Worm (Caenorhabditis elegans) whole organism, L2 larva: ENCODE measurements around the gene C25D7.10.
A peak's percentile ranks its signal among the peaks of the same experiment; 100 is the strongest.

Experiments
- C34F6.9 ChIP-seq: fragments of 150-350 bp; optimal IDR thresholded peaks from 2 replicates; lab custom pipeline; 2014; ENCODE audit warnings: missing biosample characterization, missing genetic modification characterization
- F13H6.1 ChIP-seq: sonication (generic microtip); optimal IDR thresholded peaks from 2 replicates; lab custom pipeline; 2016; ENCODE audit warnings: missing genetic modification characterization, missing compliant biosample characterization
- R02D3.7 ChIP-seq: fragments of 150-350 bp; optimal IDR thresholded peaks from 2 replicates; lab custom pipeline; 2014; ENCODE audit warnings: missing biosample characterization, missing genetic modification characterization
- Y55F3AM.14 ChIP-seq: fragments of 200-800 bp; sonication (Bioruptor generic); optimal IDR thresholded peaks from 2 replicates; lab custom pipeline; 2018; ENCODE audit warnings: mild to moderate bottlenecking, missing genetic modification characterization, missing compliant biosample characterization
- ZK546.5 ChIP-seq: sonication (generic microtip); optimal IDR thresholded peaks from 2 replicates; lab custom pipeline; 2017; ENCODE audit warnings: missing biosample characterization, missing genetic modification characterization
- alr-1 ChIP-seq: fragments of 150-350 bp; optimal IDR thresholded peaks from 2 replicates; lab custom pipeline; 2014; ENCODE audit warnings: missing biosample characterization, missing genetic modification characterization
- aly-2 ChIP-seq: fragments of 150-350 bp; optimal IDR thresholded peaks from 2 replicates; lab custom pipeline; 2014; ENCODE audit warnings: missing biosample characterization, missing genetic modification characterization
- ama-1 ChIP-seq: fragments of 150-350 bp; optimal IDR thresholded peaks from 2 replicates; lab custom pipeline; 2018; ENCODE audit warnings: inconsistent platforms
- blmp-1 ChIP-seq: sonication (generic microtip); optimal IDR thresholded peaks from 2 replicates; lab custom pipeline; 2017; ENCODE audit warnings: missing genetic modification characterization, mild to moderate bottlenecking, missing compliant biosample characterization, antibody characterized with exemption, moderate library complexity; ENCODE audit not compliant: insufficient read depth
- ceh-16 ChIP-seq: fragments of 150-350 bp; optimal IDR thresholded peaks from 2 replicates; lab custom pipeline; 2014; ENCODE audit warnings: missing biosample characterization, missing genetic modification characterization
- ceh-82 ChIP-seq: fragments of 150-350 bp; optimal IDR thresholded peaks from 2 replicates; lab custom pipeline; 2014; ENCODE audit warnings: missing biosample characterization, missing genetic modification characterization
- crh-2 ChIP-seq: sonication (generic microtip); optimal IDR thresholded peaks from 2 replicates; lab custom pipeline; 2017; ENCODE audit warnings: missing biosample characterization, missing genetic modification characterization
- dmd-4 ChIP-seq: sonication (generic microtip); optimal IDR thresholded peaks from 2 replicates; lab custom pipeline; 2017; ENCODE audit warnings: missing biosample characterization, missing genetic modification characterization
- egl-27 ChIP-seq: sonication (generic microtip); optimal IDR thresholded peaks from 3 replicates; lab custom pipeline; 2017; ENCODE audit warnings: missing biosample characterization, missing genetic modification reagents, missing genetic modification characterization
- elt-1 ChIP-seq: fragments of 150-350 bp; optimal IDR thresholded peaks from 2 replicates; lab custom pipeline; 2014; ENCODE audit warnings: missing biosample characterization, missing genetic modification characterization
- elt-3 ChIP-seq: sonication (generic microtip); optimal IDR thresholded peaks from 2 replicates; lab custom pipeline; 2017; ENCODE audit warnings: missing biosample characterization, missing genetic modification characterization
- fos-1 ChIP-seq: fragments of 150-350 bp; optimal IDR thresholded peaks from 2 replicates; lab custom pipeline; 2014; ENCODE audit warnings: missing biosample characterization, missing genetic modification characterization
- gmeb-1 ChIP-seq: fragments of 150-350 bp; optimal IDR thresholded peaks from 2 replicates; lab custom pipeline; 2014; ENCODE audit warnings: missing biosample characterization, missing genetic modification characterization
- lin-11 ChIP-seq: fragments of 150-350 bp; sonication (generic microtip); optimal IDR thresholded peaks from 2 replicates; lab custom pipeline; 2014; ENCODE audit warnings: missing biosample characterization, missing genetic modification characterization, inconsistent platforms, mixed read lengths
- lin-13 ChIP-seq: fragments of 150-350 bp; optimal IDR thresholded peaks from 2 replicates; lab custom pipeline; 2014; ENCODE audit warnings: missing biosample characterization, missing genetic modification reagents, missing genetic modification characterization
- lin-39 ChIP-seq: fragments of 150-350 bp; optimal IDR thresholded peaks from 2 replicates; lab custom pipeline; 2014; ENCODE audit warnings: missing biosample characterization, missing genetic modification reagents, missing genetic modification characterization
- lsy-2 ChIP-seq, 2 experiments: fragments of 150-350 bp in 1 of 2; sonication (generic microtip) in 1 of 2; optimal IDR thresholded peaks; 2 replicates each; lab custom pipeline; 2014 to 2017; ENCODE audit warnings: missing biosample characterization in 2 of 2, missing genetic modification characterization in 2 of 2
- mab-5 ChIP-seq: fragments of 150-350 bp; optimal IDR thresholded peaks from 2 replicates; lab custom pipeline; 2014; ENCODE audit warnings: missing biosample characterization, missing genetic modification characterization
- mbf-1 ChIP-seq: sonication (generic microtip); optimal IDR thresholded peaks from 2 replicates; lab custom pipeline; 2017; ENCODE audit warnings: missing biosample characterization, missing genetic modification characterization
- mdl-1 ChIP-seq, 2 experiments: fragments of 150-350 bp in 1 of 2; sonication (generic microtip) in 1 of 2; optimal IDR thresholded peaks; 2 replicates each; lab custom pipeline; 2017; ENCODE audit warnings: missing biosample characterization in 2 of 2, missing genetic modification characterization in 2 of 2
- nhr-10 ChIP-seq: sonication (generic microtip); optimal IDR thresholded peaks from 2 replicates; lab custom pipeline; 2017; ENCODE audit warnings: missing biosample characterization, missing genetic modification characterization
- nhr-11 ChIP-seq: fragments of 150-350 bp; optimal IDR thresholded peaks from 2 replicates; lab custom pipeline; 2014; ENCODE audit warnings: missing biosample characterization, missing genetic modification characterization
- nhr-12 ChIP-seq: fragments of 150-350 bp; optimal IDR thresholded peaks from 2 replicates; lab custom pipeline; 2014; ENCODE audit warnings: missing biosample characterization, missing genetic modification characterization
- nhr-129 ChIP-seq: fragments of 150-350 bp; optimal IDR thresholded peaks from 2 replicates; lab custom pipeline; 2014; ENCODE audit warnings: missing biosample characterization, missing genetic modification characterization
- nhr-21 ChIP-seq: fragments of 150-350 bp; optimal IDR thresholded peaks from 2 replicates; lab custom pipeline; 2014; ENCODE audit warnings: missing biosample characterization, missing genetic modification characterization
- nhr-23 ChIP-seq: fragments of 150-350 bp; optimal IDR thresholded peaks from 2 replicates; lab custom pipeline; 2014; ENCODE audit warnings: missing biosample characterization, missing genetic modification reagents, missing genetic modification characterization
- nhr-237 ChIP-seq: fragments of 150-350 bp; optimal IDR thresholded peaks from 2 replicates; lab custom pipeline; 2014; ENCODE audit warnings: missing biosample characterization, missing genetic modification characterization
- nhr-25 ChIP-seq: fragments of 150-350 bp; sonication (generic microtip); optimal IDR thresholded peaks from 3 replicates; lab custom pipeline; 2014; ENCODE audit warnings: missing biosample characterization, missing genetic modification characterization
- nhr-6 ChIP-seq: fragments of 150-350 bp; optimal IDR thresholded peaks from 2 replicates; lab custom pipeline; 2014; ENCODE audit warnings: missing biosample characterization, missing genetic modification characterization
- nhr-77 ChIP-seq: fragments of 150-350 bp; optimal IDR thresholded peaks from 2 replicates; lab custom pipeline; 2014; ENCODE audit warnings: missing biosample characterization, missing genetic modification characterization
- peb-1 ChIP-seq: fragments of 150-350 bp; optimal IDR thresholded peaks from 2 replicates; lab custom pipeline; 2014; ENCODE audit warnings: missing biosample characterization, missing genetic modification characterization
- sem-4 ChIP-seq: fragments of 150-350 bp; optimal IDR thresholded peaks from 2 replicates; lab custom pipeline; 2014; ENCODE audit warnings: missing biosample characterization, missing genetic modification reagents, missing genetic modification characterization
- skn-1 ChIP-seq: sonication (generic microtip); optimal IDR thresholded peaks from 2 replicates; lab custom pipeline; 2017; ENCODE audit warnings: missing biosample characterization, missing genetic modification characterization
- sma-3 ChIP-seq: sonication (generic microtip); optimal IDR thresholded peaks from 2 replicates; lab custom pipeline; 2016; ENCODE audit warnings: missing genetic modification reagents, missing genetic modification characterization, missing compliant biosample characterization
- sma-9 ChIP-seq, 2 experiments: fragments of 150-350 bp in 1 of 2; sonication (generic microtip) in 1 of 2; optimal IDR thresholded peaks; 2 replicates each; lab custom pipeline; 2014 to 2016; ENCODE audit warnings: missing genetic modification characterization in 2 of 2, mild to moderate bottlenecking in 1 of 2, missing biosample characterization in 1 of 2, missing compliant biosample characterization in 1 of 2, missing genetic modification reagents in 1 of 2, moderate library complexity in 1 of 2
- snpc-4 ChIP-seq: fragments of 150-350 bp; optimal IDR thresholded peaks from 2 replicates; lab custom pipeline; 2014; ENCODE audit warnings: missing biosample characterization, missing genetic modification characterization
- unc-39 ChIP-seq: fragments of 150-350 bp; optimal IDR thresholded peaks from 2 replicates; lab custom pipeline; 2014; ENCODE audit warnings: missing biosample characterization, missing genetic modification characterization
- unc-55 ChIP-seq: fragments of 150-350 bp; sonication (generic microtip); optimal IDR thresholded peaks from 3 replicates; lab custom pipeline; 2014; ENCODE audit warnings: missing biosample characterization, missing genetic modification reagents, missing genetic modification characterization
- unc-62 ChIP-seq: fragments of 150-350 bp; optimal IDR thresholded peaks from 2 replicates; lab custom pipeline; 2014; ENCODE audit warnings: missing biosample characterization, missing genetic modification reagents, missing genetic modification characterization
- zag-1 ChIP-seq: fragments of 150-350 bp; optimal IDR thresholded peaks from 2 replicates; lab custom pipeline; 2014; ENCODE audit warnings: missing biosample characterization, missing genetic modification characterization
- ztf-1 ChIP-seq: fragments of 200-800 bp; sonication (Bioruptor generic); conservative IDR thresholded peaks from 2 replicates; pipeline ENCODE4 v1.3.6; 2022; ENCODE audit warnings: missing genetic modification characterization, missing compliant biosample characterization
- ztf-11 ChIP-seq: sonication (generic microtip); optimal IDR thresholded peaks from 2 replicates; lab custom pipeline; 2017; ENCODE audit warnings: missing biosample characterization, missing genetic modification characterization
- ztf-4 ChIP-seq: fragments of 150-350 bp; optimal IDR thresholded peaks from 2 replicates; lab custom pipeline; 2014; ENCODE audit warnings: missing biosample characterization, missing genetic modification characterization

Gene C25D7.10

DNA sequence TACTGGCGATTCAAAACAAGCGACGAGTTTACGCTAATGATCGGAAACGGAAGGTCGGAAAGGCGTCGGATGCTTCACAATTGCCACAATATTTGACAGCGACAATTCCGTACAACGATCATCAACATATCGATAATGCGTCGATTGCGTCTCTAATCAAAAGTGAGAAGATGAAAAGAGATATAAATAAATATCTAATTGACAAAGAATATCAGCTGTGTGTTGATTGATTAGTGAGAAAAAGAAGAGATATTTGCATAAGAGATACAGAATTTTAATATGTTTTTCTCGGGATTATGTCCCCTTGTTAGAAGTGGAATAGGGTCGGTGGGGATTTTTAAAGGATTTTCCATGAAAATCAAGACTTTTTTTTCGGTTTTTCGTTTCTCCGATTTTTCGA lies 11.3 kb downstream of the C25D7.10 start:
- no peak for TF ChIP-seq nhr-6 (tag; lab: Kevin White, UChicago)
- no peak for TF ChIP-seq lin-11 (tag; lab: Kevin White, UChicago)
- TF ChIP-seq ZK546.5 (tag; lab: Kevin White, UChicago), result no peak
- no peak for TF ChIP-seq ztf-1 (GFP tag; lab: Robert Waterston, UW)
- TF ChIP-seq nhr-129, result no peak
- no peak for TF ChIP-seq nhr-21
- TF ChIP-seq lsy-2 (tag; optimal IDR thresholded peaks at IDR 0.05; lab: Kevin White, UChicago), result no peak

DNA sequence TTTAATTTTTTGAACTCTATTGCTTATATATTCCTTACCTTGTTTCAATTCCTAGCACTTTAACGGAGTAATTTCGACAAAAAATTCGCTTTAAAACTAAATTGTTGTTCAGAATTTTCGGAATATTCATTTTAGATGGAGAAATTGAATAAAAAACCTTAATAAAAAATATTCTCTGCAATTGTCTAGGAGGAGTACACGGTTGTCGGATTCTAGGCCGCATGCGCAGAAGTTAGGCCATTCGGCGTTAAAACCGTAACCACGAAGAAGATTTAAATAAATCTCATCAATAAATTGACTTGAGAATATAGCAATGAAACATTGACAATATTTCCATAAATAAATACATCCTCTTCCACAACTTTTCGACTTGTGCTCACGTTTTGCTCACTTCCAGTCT lies 15.0 kb downstream of the C25D7.10 start, which contains the start of the genes C01G10.10 and C01G10.9:
TSS of gene C01G10.10 (minus strand) at position 151 of the 400 bp plus-strand sequence.
TSS of gene C01G10.9 (plus strand) at position 240 of the 400 bp plus-strand sequence.
- no peak for TF ChIP-seq ztf-11 (tag; lab: Kevin White, UChicago)
- TF ChIP-seq nhr-23, result no peak
- TF ChIP-seq aly-2, result no peak
- TF ChIP-seq sem-4 (tag; lab: Kevin White, UChicago), result peak; percentile 41
- no peak for TF ChIP-seq nhr-237 (tag; lab: Kevin White, UChicago)
- TF ChIP-seq ceh-82 (tag; lab: Kevin White, UChicago), result no peak
- TF ChIP-seq zag-1 (tag; lab: Kevin White, UChicago), result no peak
- no peak for TF ChIP-seq mab-5 (tag; lab: Kevin White, UChicago)
- TF ChIP-seq elt-3 (tag; lab: Kevin White, UChicago), result no peak
- TF ChIP-seq nhr-77, result no peak
- TF ChIP-seq mdl-1 (tag; optimal IDR thresholded peaks at IDR 0.05; lab: Kevin White, UChicago), result no peak
- TF ChIP-seq snpc-4 (tag; lab: Kevin White, UChicago), result peak; percentile 50
- TF ChIP-seq nhr-21, result no peak
- TF ChIP-seq C34F6.9 (tag; lab: Kevin White, UChicago), result peak; percentile 64
- TF ChIP-seq lsy-2 (tag; optimal IDR thresholded peaks at IDR 0.05; lab: Kevin White, UChicago), result peak; percentile 13 to 75
- peak; percentile 13 for TF ChIP-seq ceh-16 (tag; lab: Kevin White, UChicago)
- no peak for TF ChIP-seq dmd-4
- no peak for TF ChIP-seq skn-1 (tag; lab: Kevin White, UChicago)
- no peak for TF ChIP-seq ZK546.5 (tag; lab: Kevin White, UChicago)
- no peak for TF ChIP-seq nhr-129
- no peak for TF ChIP-seq peb-1 (tag; lab: Kevin White, UChicago)
- TF ChIP-seq ztf-4 (tag; lab: Kevin White, UChicago), result no peak
- no peak for TF ChIP-seq blmp-1 (tag; lab: Kevin White, UChicago)
- TF ChIP-seq alr-1 (tag; lab: Kevin White, UChicago), result no peak
- peak; percentile 73 for TF ChIP-seq F13H6.1 (tag; lab: Kevin White, UChicago)
- no peak for TF ChIP-seq unc-62
- TF ChIP-seq crh-2 (tag; lab: Kevin White, UChicago), result peak; percentile 45
- TF ChIP-seq nhr-25 (tag; lab: Kevin White, UChicago), result peak; percentile 46
- TF ChIP-seq lin-39 (tag; lab: Kevin White, UChicago), result no peak
- TF ChIP-seq nhr-12 (tag; lab: Kevin White, UChicago), result no peak
- TF ChIP-seq lin-11 (tag; lab: Kevin White, UChicago), result no peak
- no peak for TF ChIP-seq R02D3.7 (tag; lab: Kevin White, UChicago)
- TF ChIP-seq sma-9 (GFP tag; optimal IDR thresholded peaks at IDR 0.05; lab: Kevin White, UChicago), result peak; percentile 82
- TF ChIP-seq sma-9 (tag; optimal IDR thresholded peaks at IDR 0.05; lab: Kevin White, UChicago), result no peak
- no peak for TF ChIP-seq nhr-11
- no peak for TF ChIP-seq nhr-6 (tag; lab: Kevin White, UChicago)
- no peak for TF ChIP-seq ztf-1 (GFP tag; lab: Robert Waterston, UW)
- peak; percentile 51 for TF ChIP-seq lin-13
- no peak for TF ChIP-seq elt-1 (tag; lab: Kevin White, UChicago)
- TF ChIP-seq fos-1 (tag; lab: Kevin White, UChicago), result peak; percentile 9
- TF ChIP-seq egl-27 (tag; lab: Kevin White, UChicago), result no peak
- TF ChIP-seq gmeb-1 (tag; lab: Kevin White, UChicago), result peak; percentile 47
- TF ChIP-seq sma-3 (GFP tag; lab: Kevin White, UChicago), result peak; percentile 68
- TF ChIP-seq unc-55, result peak; percentile 47
- no peak for TF ChIP-seq unc-39 (tag; lab: Kevin White, UChicago)
- TF ChIP-seq ama-1 (lab: Kevin White, UChicago), result no peak
- no peak for TF ChIP-seq nhr-10 (tag; lab: Kevin White, UChicago)
- no peak for TF ChIP-seq Y55F3AM.14 (GFP tag; lab: Kevin White, UChicago)
- no peak for TF ChIP-seq mbf-1 (tag; lab: Kevin White, UChicago)
